Fruit fly (Drosophila melanogaster) S2 (cell line): Measurements from ENCODE around the gene Rh4.

Experiments
- CG8478 ChIP-seq: fragments of >200 bp; optimal IDR thresholded peaks from 2 replicates; lab custom pipeline; 2018
- CTCF ChIP-seq, 2 experiments: fragments of >200 bp; optimal IDR thresholded peaks; 2 replicates each; lab custom pipeline; 2018

- TF ChIP-seq CTCF (optimal IDR thresholded peaks at IDR 0.05; lab: Kevin White, UChicago), result no peak
- no peak for TF ChIP-seq CG8478 (lab: Kevin White, UChicago)
Observed at dm6 chr3L:16860322-16860721, 2.0 kb downstream of the Rh4 start, which contains the start of gene CG13029.
